Worm (Caenorhabditis elegans): ENCODE measurements around the gene nhl-2.

Gene nhl-2

ce11 chrIII:4917960-4918712 is 19.3 kb upstream of the nhl-2 start, which contains the start of gene rpb-8:
rpb-8 (minus strand) TSS chrIII:4918008.
- peak; percentile 60 for TF ChIP-seq W03F9.2 (tag; optimal IDR thresholded peaks at IDR 0.05)
- no peak for TF ChIP-seq dao-5 (tag; optimal IDR thresholded peaks at IDR 0.05)

- TF ChIP-seq W03F9.2 (tag; optimal IDR thresholded peaks at IDR 0.05) (no peak), him-1 (tag; optimal IDR thresholded peaks at IDR 0.05) (no peak), dao-5 (tag; optimal IDR thresholded peaks at IDR 0.05) (no peak)
Measured at ce11 chrIII:4917077-4917476, 18.2 kb upstream of the nhl-2 start, which contains the start of gene rars-1. rars-1 (minus strand) TSS chrIII:4917177.

- no peak for TF ChIP-seq dao-5 (tag; optimal IDR thresholded peaks at IDR 0.05)
- no peak for TF ChIP-seq W03F9.2 (tag; optimal IDR thresholded peaks at IDR 0.05)
- TF ChIP-seq him-1 (tag; optimal IDR thresholded peaks at IDR 0.05): no peak
Measured at ce11 chrIII:4913736-4914135, 14.9 kb upstream of the nhl-2 start.

ce11 chrIII:4912317-4912716 is 13.4 kb upstream of the nhl-2 start, which contains the start of the genes F26F4.9 and cee-1:
F26F4.9 (minus strand) TSS chrIII:4912521.
cee-1 (plus strand) TSS chrIII:4912699.
- peak; percentile 52 for TF ChIP-seq W03F9.2 (tag; optimal IDR thresholded peaks at IDR 0.05)
- no peak for TF ChIP-seq dao-5 (tag; optimal IDR thresholded peaks at IDR 0.05)

- TF ChIP-seq dao-5 (tag; optimal IDR thresholded peaks at IDR 0.05) (no peak), W03F9.2 (tag; optimal IDR thresholded peaks at IDR 0.05) (no peak), him-1 (tag; optimal IDR thresholded peaks at IDR 0.05) (no peak)
Measured at ce11 chrIII:4910956-4911355, 12.1 kb upstream of the nhl-2 start, which contains the start of gene F26F4.2. F26F4.2 (plus strand) TSS chrIII:4911256.

- TF ChIP-seq him-1 (tag; optimal IDR thresholded peaks at IDR 0.05) (no peak), dao-5 (tag; optimal IDR thresholded peaks at IDR 0.05) (no peak), W03F9.2 (tag; optimal IDR thresholded peaks at IDR 0.05) (no peak)
Measured at ce11 chrIII:4909938-4910337, 11.1 kb upstream of the nhl-2 start, which contains the start of gene F26F4.12. F26F4.12 (minus strand) TSS chrIII:4910038.

- TF ChIP-seq him-1 (tag; optimal IDR thresholded peaks at IDR 0.05) (no peak), W03F9.2 (tag; optimal IDR thresholded peaks at IDR 0.05) (no peak), dao-5 (tag; optimal IDR thresholded peaks at IDR 0.05) (no peak)
Measured at ce11 chrIII:4906896-4907295, 8.0 kb upstream of the nhl-2 start, which contains the start of gene rom-1. rom-1 (plus strand) TSS chrIII:4907196.

ce11 chrIII:4906365-4906764 is 7.5 kb upstream of the nhl-2 start:
- TF ChIP-seq W03F9.2 (tag; optimal IDR thresholded peaks at IDR 0.05) (no peak), dao-5 (tag; optimal IDR thresholded peaks at IDR 0.05) (no peak), him-1 (tag; optimal IDR thresholded peaks at IDR 0.05) (no peak)

ce11 chrIII:4905405-4905804 is 6.5 kb upstream of the nhl-2 start, which contains the start of gene F26F4.8:
F26F4.8 (minus strand) TSS chrIII:4905473.
- TF ChIP-seq him-1 (tag; optimal IDR thresholded peaks at IDR 0.05): no peak
- no peak for TF ChIP-seq dao-5 (tag; optimal IDR thresholded peaks at IDR 0.05)
- TF ChIP-seq W03F9.2 (tag; optimal IDR thresholded peaks at IDR 0.05): no peak

- TF ChIP-seq W03F9.2 (tag; optimal IDR thresholded peaks at IDR 0.05) (no peak), dao-5 (tag; optimal IDR thresholded peaks at IDR 0.05) (no peak), him-1 (tag; optimal IDR thresholded peaks at IDR 0.05) (no peak)
Measured at ce11 chrIII:4903784-4904183, 4.9 kb upstream of the nhl-2 start, which contains the start of gene kbp-2. kbp-2 (minus strand) TSS chrIII:4903884.

- no peak for TF ChIP-seq dao-5 (tag; optimal IDR thresholded peaks at IDR 0.05)
Measured at ce11 chrIII:4900260-4900659, 1.4 kb upstream of the nhl-2 start, which contains the start of gene tag-340. tag-340 (plus strand) TSS chrIII:4900508.

- peak; percentile 98 for TF ChIP-seq him-1 (tag; optimal IDR thresholded peaks at IDR 0.05)
- peak; percentile 95 for TF ChIP-seq W03F9.2 (tag; optimal IDR thresholded peaks at IDR 0.05)
- TF ChIP-seq dao-5 (tag; optimal IDR thresholded peaks at IDR 0.05): no peak
Measured at ce11 chrIII:4899728-4900127, 843 bp upstream of the nhl-2 start.

ce11 chrIII:4895313-4895712 is 3.6 kb downstream of the nhl-2 start:
- TF ChIP-seq him-1 (tag; optimal IDR thresholded peaks at IDR 0.05): no peak
- TF ChIP-seq dao-5 (tag; optimal IDR thresholded peaks at IDR 0.05): no peak
- TF ChIP-seq W03F9.2 (tag; optimal IDR thresholded peaks at IDR 0.05): no peak

- TF ChIP-seq dao-5 (tag; optimal IDR thresholded peaks at IDR 0.05): no peak
- no peak for TF ChIP-seq W03F9.2 (tag; optimal IDR thresholded peaks at IDR 0.05)
- TF ChIP-seq him-1 (tag; optimal IDR thresholded peaks at IDR 0.05): no peak
Measured at ce11 chrIII:4893540-4893939, 5.3 kb downstream of the nhl-2 start, which contains the start of gene F26F4.6. F26F4.6 (minus strand) TSS chrIII:4893640.

All from whole organism, L4/young adult.